Fruit fly (Drosophila melanogaster): ENCODE data around the gene dob.

Gene dob

DNA sequence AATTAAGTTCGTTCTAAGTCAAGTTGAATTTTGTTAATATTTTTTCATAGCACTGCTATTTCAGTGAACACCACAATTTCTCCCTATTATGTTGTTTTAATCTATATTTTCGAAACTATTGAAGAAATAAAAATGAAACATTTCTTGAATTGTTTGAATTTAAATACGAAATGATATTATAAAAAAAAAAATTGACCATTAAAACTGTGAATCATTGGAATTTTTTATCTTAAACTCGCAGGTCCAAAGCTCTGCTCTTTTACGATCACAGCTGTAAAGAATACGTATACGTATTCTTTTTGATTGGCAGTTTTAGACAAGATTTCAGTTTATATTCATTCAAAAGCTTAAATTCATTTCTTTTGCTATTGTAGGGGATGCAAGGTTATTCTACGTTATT lies 43.4 kb upstream of the dob start:
- no peak for TF ChIP-seq dmrt93B (GFP tag; optimal IDR thresholded peaks at IDR 0.05)
- no peak for TF ChIP-seq tai (GFP tag; optimal IDR thresholded peaks at IDR 0.05)
- no peak for TF ChIP-seq sv (GFP tag; optimal IDR thresholded peaks at IDR 0.05)
- TF ChIP-seq psq (GFP tag; optimal IDR thresholded peaks at IDR 0.05), result no peak
- TF ChIP-seq Dif (GFP tag; optimal IDR thresholded peaks at IDR 0.05; ENCODE audit: partially characterized antibody), result no peak
- no peak for TF ChIP-seq fru (GFP tag; optimal IDR thresholded peaks at IDR 0.05)
- TF ChIP-seq foxo (GFP tag; optimal IDR thresholded peaks at IDR 0.05), result no peak
- TF ChIP-seq Mio (GFP tag; optimal IDR thresholded peaks at IDR 0.05), result no peak
- no peak for TF ChIP-seq CG32264 (GFP tag; optimal IDR thresholded peaks at IDR 0.05)
- TF ChIP-seq OdsH (GFP tag; optimal IDR thresholded peaks at IDR 0.05), result no peak
- no peak for TF ChIP-seq Myc (optimal IDR thresholded peaks at IDR 0.05)

dm6 chrX:15023826-15024545 lies 42.8 kb upstream of the dob start, which contains the start of gene be:
Gene be, plus strand, starts transcription at chrX:15024436.
- TF ChIP-seq psq (GFP tag; optimal IDR thresholded peaks at IDR 0.05), result peak; percentile 78
- peak; percentile 57 for TF ChIP-seq Vsx2 (GFP tag; optimal IDR thresholded peaks at IDR 0.05; ENCODE audit: partially characterized antibody)
- TF ChIP-seq CrebA (GFP tag; optimal IDR thresholded peaks at IDR 0.05; ENCODE audit: borderline replicate concordance), result peak; percentile 23
- peak; percentile 89 for TF ChIP-seq Sp1 (GFP tag; optimal IDR thresholded peaks at IDR 0.05)
- TF ChIP-seq jim (GFP tag; optimal IDR thresholded peaks at IDR 0.05), result peak; percentile 90
- TF ChIP-seq dmrt93B (GFP tag; optimal IDR thresholded peaks at IDR 0.05), result peak; percentile 39
- peak; percentile 86 for TF ChIP-seq HLH106 (tag; optimal IDR thresholded peaks at IDR 0.05)
- peak; percentile 6 for TF ChIP-seq rgr (GFP tag; optimal IDR thresholded peaks at IDR 0.05)
- no peak for TF ChIP-seq Mio (GFP tag; optimal IDR thresholded peaks at IDR 0.05)
- TF ChIP-seq Abd-B (GFP tag; optimal IDR thresholded peaks at IDR 0.05), result no peak
- TF ChIP-seq fru (GFP tag; optimal IDR thresholded peaks at IDR 0.05), result no peak
- TF ChIP-seq foxo (GFP tag; optimal IDR thresholded peaks at IDR 0.05), result peak in 1 of 2 experiments; percentile 68
- peak; percentile 19 for TF ChIP-seq Jra (GFP tag; optimal IDR thresholded peaks at IDR 0.05)
- peak; percentile 75 for TF ChIP-seq OdsH (GFP tag; optimal IDR thresholded peaks at IDR 0.05)
- TF ChIP-seq GATAd (GFP tag; optimal IDR thresholded peaks at IDR 0.05), result no peak
- peak; percentile 22 for TF ChIP-seq h (GFP tag; optimal IDR thresholded peaks at IDR 0.05)
- TF ChIP-seq Hnf4 (GFP tag; optimal IDR thresholded peaks at IDR 0.05), result peak; percentile 63
- peak; percentile 71 for TF ChIP-seq Dif (GFP tag; optimal IDR thresholded peaks at IDR 0.05; ENCODE audit: partially characterized antibody)
- TF ChIP-seq Hr83 (GFP tag; optimal IDR thresholded peaks at IDR 0.05; ENCODE audit: poor library complexity, severe bottlenecking), result peak; percentile 54
- TF ChIP-seq brk (GFP tag; optimal IDR thresholded peaks at IDR 0.05), result peak; percentile 51

dm6 chrX:15024728-15025127 lies 42.1 kb upstream of the dob start:
- TF ChIP-seq usp (GFP tag; optimal IDR thresholded peaks at IDR 0.05), result no peak

dm6 chrX:15025737-15026136 lies 41.1 kb upstream of the dob start:
- peak; percentile 25 for TF ChIP-seq Dif (GFP tag; optimal IDR thresholded peaks at IDR 0.05; ENCODE audit: partially characterized antibody)
- TF ChIP-seq ey (GFP tag; optimal IDR thresholded peaks at IDR 0.05), result no peak
- no peak for TF ChIP-seq N (GFP tag; optimal IDR thresholded peaks at IDR 0.05)
- TF ChIP-seq Vsx2 (GFP tag; optimal IDR thresholded peaks at IDR 0.05; ENCODE audit: partially characterized antibody), result peak; percentile 71
- peak; percentile 16 for TF ChIP-seq psq (GFP tag; optimal IDR thresholded peaks at IDR 0.05)
- no peak for TF ChIP-seq OdsH (GFP tag; optimal IDR thresholded peaks at IDR 0.05)

dm6 chrX:15026897-15027296 lies 39.9 kb upstream of the dob start:
- peak; percentile 41 for TF ChIP-seq psq (GFP tag; optimal IDR thresholded peaks at IDR 0.05)
- peak; percentile 32 for TF ChIP-seq br (GFP tag; optimal IDR thresholded peaks at IDR 0.05)
- TF ChIP-seq HLH106 (tag; optimal IDR thresholded peaks at IDR 0.05), result peak; percentile 28
- peak; percentile 44 for TF ChIP-seq fru (GFP tag; optimal IDR thresholded peaks at IDR 0.05)
- TF ChIP-seq Hnf4 (GFP tag; optimal IDR thresholded peaks at IDR 0.05), result peak; percentile 25
- TF ChIP-seq Sp1 (GFP tag; optimal IDR thresholded peaks at IDR 0.05), result peak; percentile 56
- no peak for TF ChIP-seq dsf (GFP tag; optimal IDR thresholded peaks at IDR 0.05; ENCODE audit: borderline replicate concordance)
- no peak for TF ChIP-seq jim (GFP tag; optimal IDR thresholded peaks at IDR 0.05)
- TF ChIP-seq lola (GFP tag; optimal IDR thresholded peaks at IDR 0.05), result no peak
- TF ChIP-seq GATAd (GFP tag; optimal IDR thresholded peaks at IDR 0.05), result no peak
- no peak for TF ChIP-seq usp (GFP tag; optimal IDR thresholded peaks at IDR 0.05)
- peak; percentile 46 for TF ChIP-seq ey (GFP tag; optimal IDR thresholded peaks at IDR 0.05)
- TF ChIP-seq pan (optimal IDR thresholded peaks at IDR 0.05), result no peak
- TF ChIP-seq Dif (GFP tag; optimal IDR thresholded peaks at IDR 0.05; ENCODE audit: partially characterized antibody), result no peak
- peak in 1 of 2 experiments; percentile 55 for TF ChIP-seq foxo (GFP tag; optimal IDR thresholded peaks at IDR 0.05)
- TF ChIP-seq dl (GFP tag; optimal IDR thresholded peaks at IDR 0.05; ENCODE audit: insufficient read depth in 1 of 2, partially characterized antibody in 2 of 2), result no peak
- TF ChIP-seq OdsH (GFP tag; optimal IDR thresholded peaks at IDR 0.05), result peak; percentile 43
- TF ChIP-seq Rel (GFP tag; optimal IDR thresholded peaks at IDR 0.05), result no peak
- TF ChIP-seq Rel (tag; optimal IDR thresholded peaks at IDR 0.05), result peak; percentile 25
- no peak for TF ChIP-seq Jra (GFP tag; optimal IDR thresholded peaks at IDR 0.05)
- no peak for TF ChIP-seq sv (GFP tag; optimal IDR thresholded peaks at IDR 0.05)
- peak; percentile 60 for TF ChIP-seq rgr (GFP tag; optimal IDR thresholded peaks at IDR 0.05)
- TF ChIP-seq Dfd (GFP tag; optimal IDR thresholded peaks at IDR 0.05), result no peak
- TF ChIP-seq sage (GFP tag; optimal IDR thresholded peaks at IDR 0.05), result no peak
- TF ChIP-seq h (GFP tag; optimal IDR thresholded peaks at IDR 0.05), result peak; percentile 41
- peak; percentile 4 for TF ChIP-seq dmrt93B (GFP tag; optimal IDR thresholded peaks at IDR 0.05)
